Worm (Caenorhabditis elegans) whole organism, L4/young adult: Measurements from ENCODE around the gene mrps-33.

Experiments
- W03F9.2 ChIP-seq: fragments of 150-350 bp; optimal IDR thresholded peaks from 2 replicates; lab custom pipeline; 2014; ENCODE audit warnings: missing biosample characterization, missing genetic modification characterization
- dao-5 ChIP-seq: sonication (generic microtip); optimal IDR thresholded peaks from 2 replicates; lab custom pipeline; 2016; ENCODE audit warnings: missing genotype, missing genetic modification characterization, moderate library complexity, missing compliant biosample characterization
- him-1 ChIP-seq: sonication (generic microtip); optimal IDR thresholded peaks from 2 replicates; lab custom pipeline; 2016; ENCODE audit warnings: missing genotype, missing genetic modification reagents, missing genetic modification characterization, missing compliant biosample characterization

Gene mrps-33

DNA sequence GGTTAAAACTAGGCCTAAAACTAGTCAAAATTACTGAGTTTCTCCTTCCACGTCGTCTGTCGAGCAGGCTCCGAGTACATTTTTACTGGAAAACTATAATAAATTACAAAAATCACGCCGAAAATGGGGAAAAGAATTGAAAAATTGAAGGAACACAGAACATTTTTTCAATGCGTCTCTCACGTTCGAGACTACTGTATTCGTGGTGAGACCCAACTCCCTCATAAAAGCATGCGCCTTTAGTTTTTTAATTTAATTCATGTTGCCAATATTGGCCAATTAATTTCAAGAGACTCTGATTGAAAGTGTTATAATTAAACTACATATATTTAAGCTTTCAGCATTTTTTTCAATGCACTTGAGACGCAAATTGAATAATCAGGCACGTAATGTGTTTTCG lies 14.3 kb upstream of the mrps-33 start:
- no peak for TF ChIP-seq dao-5
- no peak for TF ChIP-seq him-1 (tag; lab: Kevin White, UChicago)

DNA sequence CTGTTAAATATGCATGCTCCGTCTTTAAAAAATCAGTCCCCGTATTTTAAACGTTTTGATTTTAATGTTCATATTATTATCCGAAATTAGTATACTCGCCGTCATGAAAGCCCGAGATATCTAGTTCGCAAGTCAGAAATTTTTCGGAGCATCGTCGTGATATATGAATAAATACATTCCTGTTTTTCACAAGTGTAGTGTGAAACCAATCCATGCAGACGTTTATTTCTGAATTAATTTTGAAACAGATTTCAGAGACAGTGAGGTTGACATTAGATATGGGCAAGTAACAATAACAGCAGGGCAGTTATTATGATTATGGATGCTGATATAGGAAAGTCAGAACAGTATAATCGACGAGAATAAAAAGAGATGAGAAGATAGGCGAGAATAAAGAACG lies 12.7 kb upstream of the mrps-33 start:
- no peak for TF ChIP-seq W03F9.2 (tag; lab: Kevin White, UChicago)
- no peak for TF ChIP-seq dao-5
- TF ChIP-seq him-1 (tag; lab: Kevin White, UChicago) = no peak

DNA sequence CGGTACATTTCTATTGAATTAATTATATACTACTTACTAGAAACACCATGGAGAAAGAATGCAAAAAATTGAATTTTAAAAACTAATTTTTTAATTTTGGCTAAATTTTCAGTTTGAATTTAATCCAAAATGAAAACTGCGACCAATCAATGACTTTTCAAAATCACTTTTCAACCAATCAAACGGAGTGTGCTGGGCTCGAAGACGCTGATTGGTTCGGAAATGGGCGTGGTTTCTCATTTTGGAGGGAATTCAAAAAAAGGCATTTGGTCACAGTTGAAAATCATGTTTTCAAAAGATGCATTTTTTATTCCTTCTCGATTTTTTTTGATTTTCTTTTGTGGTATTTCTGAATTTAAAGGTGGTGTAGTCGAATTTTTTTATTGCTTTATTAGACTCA lies 9.1 kb upstream of the mrps-33 start:
- TF ChIP-seq W03F9.2 (tag; lab: Kevin White, UChicago) = no peak
- TF ChIP-seq dao-5 = no peak
- no peak for TF ChIP-seq him-1 (tag; lab: Kevin White, UChicago)

DNA sequence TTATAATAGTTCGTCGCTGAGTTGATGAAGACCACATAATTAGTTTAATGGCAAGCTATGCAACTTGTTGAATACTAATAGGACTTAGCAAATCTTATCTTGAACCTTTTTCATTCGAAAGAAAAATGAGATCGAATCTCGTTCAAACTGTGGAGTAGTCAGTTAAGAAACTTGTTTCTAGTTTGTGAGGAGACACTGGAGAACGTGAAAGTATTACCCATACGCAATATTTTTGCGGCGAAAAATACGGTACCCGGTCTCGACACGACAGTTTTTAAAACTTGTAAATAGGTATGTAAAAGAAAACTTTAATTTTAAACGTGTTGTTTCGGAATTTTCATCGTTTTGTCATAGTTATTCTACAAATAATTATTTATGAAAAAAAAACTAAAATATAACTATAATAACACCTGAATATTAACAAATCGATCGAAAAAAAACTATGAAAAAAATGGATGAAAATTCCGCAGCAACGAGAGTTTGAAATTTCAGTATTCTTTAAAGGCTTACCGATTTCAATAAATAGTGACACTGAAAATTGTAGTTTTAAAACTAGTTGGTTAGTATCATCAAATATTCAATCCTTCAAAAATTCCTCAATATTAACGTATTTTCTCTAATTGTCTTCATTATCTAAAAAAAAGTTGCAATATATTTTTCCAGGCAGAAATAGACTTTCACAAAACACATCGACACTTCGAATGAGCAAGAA lies 5.9 kb upstream of the mrps-33 start, which contains the start of the genes F20C5.7 and parg-1:
Gene F20C5.7, minus strand, starts transcription at position 101 of the 712 bp plus-strand sequence.
Gene parg-1, plus strand, starts transcription at position 662 of the 712 bp plus-strand sequence.
- TF ChIP-seq dao-5 (no peak), him-1 (tag; lab: Kevin White, UChicago) (no peak), W03F9.2 (tag; lab: Kevin White, UChicago) (no peak)

DNA sequence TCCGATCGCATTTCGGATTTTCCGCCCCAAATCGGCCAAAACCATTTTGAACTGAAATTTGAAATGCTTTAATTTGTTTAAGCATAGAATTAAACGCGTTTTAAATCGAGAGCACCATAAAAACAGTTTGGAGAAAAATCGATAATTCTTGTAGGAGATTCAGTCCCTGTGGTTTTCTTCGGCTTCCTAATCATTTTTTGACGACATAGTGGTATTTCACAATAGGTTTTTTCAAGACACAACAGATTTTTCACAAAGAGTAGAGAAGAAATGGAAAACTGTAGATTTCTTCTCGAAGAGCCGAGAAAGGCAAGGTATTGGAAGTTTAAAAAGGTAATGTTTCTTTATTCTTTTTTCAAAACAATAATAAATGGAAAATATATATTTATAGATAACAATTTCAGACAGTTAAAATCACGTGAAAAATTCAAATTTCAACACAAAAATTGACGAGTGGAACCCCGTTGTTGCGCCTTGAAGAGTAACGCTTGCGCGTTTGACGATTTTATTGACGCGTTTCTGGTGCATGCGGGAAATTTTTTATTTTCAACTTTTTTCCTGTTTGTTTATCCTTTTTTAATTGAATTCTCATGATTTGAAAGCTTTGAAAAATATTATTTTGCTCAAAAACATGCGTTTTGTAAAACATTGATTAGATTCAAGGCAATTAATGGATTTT lies 4.0 kb upstream of the mrps-33 start, which contains the start of gene F21D5.7:
Gene F21D5.7, minus strand, starts transcription at position 51 of the 679 bp plus-strand sequence.
- TF ChIP-seq W03F9.2 (tag; lab: Kevin White, UChicago) = peak; percentile 92
- no peak for TF ChIP-seq him-1 (tag; lab: Kevin White, UChicago)

DNA sequence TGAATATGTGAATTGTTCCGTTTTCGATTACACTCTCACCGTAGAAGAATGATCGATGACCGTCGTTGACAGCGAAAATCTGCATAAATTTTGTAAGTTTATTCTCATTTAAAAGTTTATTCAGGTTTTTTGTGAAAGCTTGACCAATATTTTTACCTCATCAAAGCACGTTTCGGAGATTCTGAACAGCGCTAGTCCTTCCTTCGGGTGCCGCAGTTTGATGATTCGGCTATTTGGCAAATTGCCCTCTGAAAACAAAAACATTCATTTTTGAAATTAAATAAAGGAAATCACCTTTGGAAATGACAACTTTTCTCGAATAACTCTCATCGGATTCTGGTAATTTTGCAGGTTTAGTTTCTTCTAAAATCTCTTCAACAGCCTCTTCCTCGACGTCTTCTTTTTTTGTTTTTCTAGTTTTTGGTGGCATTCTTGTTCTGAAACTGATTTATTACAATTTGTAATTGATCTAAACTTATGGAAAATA lies 1.2 kb upstream of the mrps-33 start, which contains the start of gene F21D5.6:
Gene F21D5.6, minus strand, starts transcription at position 437 of the 487 bp plus-strand sequence.
- no peak for TF ChIP-seq dao-5
- no peak for TF ChIP-seq W03F9.2 (tag; lab: Kevin White, UChicago)
- no peak for TF ChIP-seq him-1 (tag; lab: Kevin White, UChicago)

DNA sequence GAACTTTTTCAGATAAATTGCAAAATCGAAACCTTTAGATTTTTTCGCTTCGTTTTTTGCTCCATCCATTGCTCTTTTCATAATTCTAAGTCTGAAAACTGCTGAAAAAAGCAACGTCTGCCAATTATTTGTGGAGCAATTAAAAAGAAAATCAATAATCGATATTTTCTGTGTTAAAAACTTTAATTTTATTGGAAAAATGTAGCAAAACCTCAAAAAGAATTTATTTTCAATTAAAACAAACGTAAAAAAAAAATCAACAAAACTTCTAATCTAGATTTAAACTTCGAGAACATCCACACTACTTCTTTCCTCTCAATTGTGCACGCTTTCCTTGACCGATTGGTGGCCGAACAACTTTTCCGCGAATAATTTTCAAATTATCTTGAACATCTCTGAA lies 532 bp downstream of the mrps-33 start, which contains the start of gene F21D5.5:
Gene F21D5.5, minus strand, starts transcription at position 101 of the 400 bp plus-strand sequence.
- TF ChIP-seq W03F9.2 (tag; lab: Kevin White, UChicago) = no peak
- TF ChIP-seq him-1 (tag; lab: Kevin White, UChicago) = no peak
- TF ChIP-seq dao-5 = no peak

DNA sequence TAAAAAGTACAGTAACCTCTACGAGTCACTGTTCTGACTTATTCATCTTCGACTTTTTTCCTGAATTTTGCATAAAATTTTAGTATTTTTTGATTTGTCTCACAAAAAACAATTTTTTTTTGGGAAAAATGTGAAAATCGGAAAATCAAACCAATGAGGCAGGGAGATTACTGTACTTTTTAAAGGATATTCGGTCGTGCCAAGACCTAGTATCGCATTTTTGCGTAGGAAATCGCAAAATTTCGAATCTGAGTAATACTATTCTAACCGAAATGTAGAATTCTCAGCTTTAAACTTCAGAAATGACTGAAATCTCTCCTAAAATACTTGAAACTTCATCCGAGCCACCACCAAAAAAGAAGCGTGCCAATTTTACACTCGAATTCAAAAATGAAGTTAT lies 2.0 kb downstream of the mrps-33 start, which contains the start of gene F21D5.4:
Gene F21D5.4, plus strand, starts transcription at position 301 of the 400 bp plus-strand sequence.
- no peak for TF ChIP-seq W03F9.2 (tag; lab: Kevin White, UChicago)
- no peak for TF ChIP-seq dao-5
- no peak for TF ChIP-seq him-1 (tag; lab: Kevin White, UChicago)

DNA sequence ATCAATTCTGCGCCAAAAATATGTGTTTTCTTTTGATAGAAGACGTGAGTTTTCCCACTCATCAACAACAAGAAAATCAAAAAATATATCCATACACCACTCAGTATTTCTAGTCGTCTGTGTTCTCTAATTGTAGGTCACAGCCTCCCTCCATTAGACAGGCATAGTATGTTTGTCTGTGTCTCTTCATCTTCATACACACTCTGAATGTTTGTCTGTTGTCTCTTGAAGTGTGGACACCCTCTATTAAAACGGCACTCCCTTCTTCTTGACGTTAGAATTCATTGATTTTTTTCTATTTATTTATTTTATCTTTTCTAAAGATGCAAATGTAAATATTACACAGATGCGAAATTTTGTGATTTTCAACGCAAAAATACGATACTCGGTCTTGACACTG lies 2.5 kb downstream of the mrps-33 start:
- TF ChIP-seq W03F9.2 (tag; lab: Kevin White, UChicago) = peak; percentile 10
- TF ChIP-seq him-1 (tag; lab: Kevin White, UChicago) = no peak

DNA sequence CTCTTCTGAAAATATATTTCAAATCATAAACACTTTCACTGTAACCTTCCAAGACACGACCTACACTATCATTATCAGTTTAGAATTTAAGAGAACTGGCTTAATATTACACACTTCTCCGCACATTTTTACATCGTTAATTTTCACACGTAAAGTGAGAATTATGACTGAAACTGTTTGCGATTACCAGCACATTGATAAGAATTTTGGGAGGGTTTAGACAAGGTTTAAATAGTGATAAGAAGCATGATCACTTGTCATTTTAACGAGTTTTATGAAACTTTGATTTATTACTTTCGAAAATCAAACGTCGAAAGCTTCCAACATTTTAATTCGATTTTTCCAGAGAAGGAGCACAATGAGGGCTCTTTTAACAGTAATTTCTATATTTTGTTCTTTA lies 9.4 kb downstream of the mrps-33 start, which contains the start of gene F21D5.3:
Gene F21D5.3, plus strand, starts transcription at position 347 of the 400 bp plus-strand sequence.
- no peak for TF ChIP-seq dao-5
- TF ChIP-seq W03F9.2 (tag; lab: Kevin White, UChicago) = no peak
- no peak for TF ChIP-seq him-1 (tag; lab: Kevin White, UChicago)

DNA sequence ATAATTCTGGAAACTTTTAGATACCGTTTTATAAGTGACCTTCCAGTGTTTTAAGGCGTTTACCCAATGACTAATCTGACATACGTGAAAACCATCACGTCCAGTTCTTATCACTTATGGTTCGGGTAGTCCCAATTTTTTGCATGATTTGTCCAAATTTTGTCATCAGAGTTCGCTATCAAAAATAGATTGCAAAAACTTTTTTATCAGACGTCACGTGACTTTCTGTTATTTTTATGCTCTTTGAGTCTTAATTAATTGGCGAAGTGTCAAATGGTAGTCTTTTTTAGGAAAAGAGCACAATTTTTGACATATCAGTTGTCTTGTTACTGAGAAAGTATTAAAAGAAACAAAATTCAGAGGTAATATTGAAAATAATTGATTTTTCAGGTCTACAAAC lies 10.2 kb downstream of the mrps-33 start:
- TF ChIP-seq dao-5 (no peak), him-1 (tag; lab: Kevin White, UChicago) (no peak), W03F9.2 (tag; lab: Kevin White, UChicago) (no peak)

DNA sequence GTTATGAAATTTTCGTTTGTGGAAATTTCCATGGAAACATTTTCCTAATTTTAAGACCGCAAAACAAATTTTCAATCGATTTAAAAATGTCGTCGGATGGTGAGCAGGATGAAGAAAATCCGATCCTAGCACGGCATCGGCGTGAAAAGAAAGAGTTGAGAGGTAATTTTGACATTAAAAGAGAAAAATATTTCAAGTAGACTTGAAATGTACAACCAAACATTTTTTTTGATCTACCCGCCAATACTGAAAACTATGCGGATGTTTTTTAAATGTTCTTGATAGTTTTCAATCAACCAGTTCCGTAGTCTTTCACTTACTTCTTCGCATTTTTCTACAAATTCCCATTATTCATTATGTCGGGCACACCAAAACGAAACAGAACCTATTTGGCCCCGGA lies 11.7 kb downstream of the mrps-33 start, which contains the start of gene otub-3:
Gene otub-3, plus strand, starts transcription at position 56 of the 400 bp plus-strand sequence.
- TF ChIP-seq him-1 (tag; lab: Kevin White, UChicago) (no peak), W03F9.2 (tag; lab: Kevin White, UChicago) (no peak), dao-5 (no peak)

DNA sequence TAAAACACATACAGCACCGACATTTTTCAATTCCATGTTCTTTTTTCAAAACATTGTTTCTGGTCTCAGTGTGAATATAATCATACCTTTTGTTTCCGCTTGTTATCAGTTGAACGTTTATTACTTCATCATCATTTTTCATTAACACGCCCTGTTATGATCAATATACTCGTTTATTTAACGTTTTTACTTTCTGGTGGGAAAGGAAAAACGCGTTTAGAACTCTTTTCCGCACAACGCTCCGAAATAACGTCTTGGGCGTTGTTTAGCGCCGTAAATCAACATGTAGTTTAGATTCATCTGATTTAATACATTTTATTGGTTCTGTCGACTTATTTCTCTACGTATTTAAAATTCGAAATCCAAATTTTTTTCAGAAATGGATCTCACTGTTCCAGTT lies 14.5 kb downstream of the mrps-33 start, which contains the start of gene pgm-3:
Gene pgm-3, plus strand, starts transcription at position 378 of the 400 bp plus-strand sequence.
- no peak for TF ChIP-seq dao-5

DNA sequence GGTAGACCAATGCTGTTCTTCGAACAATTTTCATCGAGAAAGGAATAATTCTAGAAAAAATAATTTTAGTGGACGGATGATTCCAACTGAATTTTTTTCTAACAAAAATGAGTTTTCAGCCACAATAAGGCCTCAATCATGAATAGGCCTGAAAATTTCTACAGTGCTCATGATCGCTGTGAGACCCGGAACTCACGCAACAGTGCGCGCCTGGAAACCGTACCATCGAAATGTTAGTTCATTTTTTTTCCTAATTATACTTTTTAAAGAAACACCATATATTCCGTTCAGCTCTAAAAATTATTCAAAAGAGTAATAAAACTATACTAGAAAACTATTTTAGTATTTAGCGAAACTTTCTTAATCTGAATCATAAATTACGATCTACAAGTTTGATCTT lies 14.9 kb downstream of the mrps-33 start:
- no peak for TF ChIP-seq W03F9.2 (tag; lab: Kevin White, UChicago)
- no peak for TF ChIP-seq dao-5
- TF ChIP-seq him-1 (tag; lab: Kevin White, UChicago) = no peak
